Worm (Caenorhabditis elegans): Measurements from ENCODE around the gene R09H10.6.

Gene R09H10.6

DNA sequence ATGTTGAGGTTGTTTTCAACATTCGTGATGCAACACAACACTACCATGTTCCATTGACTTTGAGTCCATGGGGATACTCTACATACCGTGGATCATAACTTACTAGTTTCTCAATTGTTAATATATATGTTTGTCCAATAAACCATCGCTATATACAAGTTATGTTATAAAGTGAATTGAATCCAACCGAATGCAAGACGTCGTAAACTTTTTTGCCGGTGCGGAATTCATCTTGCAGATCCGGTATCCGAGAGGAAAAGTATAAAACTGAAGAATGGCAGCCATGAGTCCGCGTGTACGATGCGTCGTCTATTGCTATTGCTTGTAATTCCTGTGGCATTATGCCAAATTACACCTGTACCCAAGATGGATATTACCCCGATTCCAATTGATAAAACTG, at the start of gene R09H10.6:
Gene R09H10.6, plus strand, starts transcription at position 301 of the 400 bp plus-strand sequence.
- TF ChIP-seq nhr-77 (tag; optimal IDR thresholded peaks at IDR 0.05) (no peak), nhr-76 (tag; optimal IDR thresholded peaks at IDR 0.05) (no peak), fos-1 (tag; optimal IDR thresholded peaks at IDR 0.05) (no peak), nhr-43 (tag; optimal IDR thresholded peaks at IDR 0.05; ENCODE audit: poor library complexity, severe bottlenecking) (no peak), daf-12 (tag; optimal IDR thresholded peaks at IDR 0.05) (no peak), egl-27 (tag; optimal IDR thresholded peaks at IDR 0.05) (no peak), hmg-11 (tag; optimal IDR thresholded peaks at IDR 0.05) (no peak)

DNA sequence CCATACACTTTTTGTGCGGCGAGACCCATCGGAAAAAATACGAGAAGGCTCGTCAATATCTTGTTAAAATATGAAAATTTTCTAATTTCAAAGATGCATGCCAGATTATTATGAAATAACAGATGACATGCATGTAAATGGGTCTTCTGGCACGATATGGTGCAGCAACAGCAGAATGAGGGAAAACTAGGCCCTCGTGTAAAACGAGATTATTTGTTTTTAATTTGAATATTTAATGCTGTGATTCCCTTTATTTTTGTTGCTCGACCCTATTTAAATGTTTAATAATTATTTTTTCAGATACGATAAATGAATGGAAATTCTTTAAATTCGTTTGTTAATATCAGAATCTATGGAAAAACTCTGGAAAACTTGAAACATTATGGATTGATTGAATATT, 46.8 kb upstream of the R09H10.6 start, which contains the start of gene him-8:
Gene him-8, plus strand, starts transcription at position 301 of the 400 bp plus-strand sequence.
- no peak for TF ChIP-seq pha-4 (tag; optimal IDR thresholded peaks at IDR 0.05)
- no peak for TF ChIP-seq nhr-11 (tag; optimal IDR thresholded peaks at IDR 0.05)

DNA sequence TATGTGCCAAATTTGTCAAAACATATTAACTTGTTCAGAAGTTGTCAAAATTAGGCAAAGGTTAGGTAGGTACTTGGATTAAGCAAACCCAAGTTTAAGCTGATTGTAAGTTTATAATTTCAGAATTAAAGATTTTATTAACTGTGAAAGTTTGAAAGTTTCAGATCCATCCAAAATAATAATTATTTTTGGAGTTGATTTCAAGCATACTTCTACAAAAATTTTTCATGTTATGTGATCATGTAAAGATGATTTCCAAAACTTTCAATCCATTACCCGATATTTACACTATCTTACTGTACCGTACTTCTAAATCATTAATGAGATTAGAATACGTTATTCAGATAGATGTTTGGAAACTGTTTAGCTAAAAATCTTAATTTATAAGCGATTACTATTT, 43.8 kb upstream of the R09H10.6 start:
- no peak for TF ChIP-seq ZK546.5 (tag; optimal IDR thresholded peaks at IDR 0.05)
- TF ChIP-seq sea-2 (GFP tag; optimal IDR thresholded peaks at IDR 0.05) = no peak
- TF ChIP-seq elt-2 (tag; optimal IDR thresholded peaks at IDR 0.05) = no peak
- no peak for TF ChIP-seq jun-1 (tag; optimal IDR thresholded peaks at IDR 0.05)
- TF ChIP-seq nhr-77 (tag; optimal IDR thresholded peaks at IDR 0.05) = no peak
- TF ChIP-seq nhr-43 (tag; optimal IDR thresholded peaks at IDR 0.05; ENCODE audit: poor library complexity, severe bottlenecking) = no peak
- TF ChIP-seq nhr-12 (tag; optimal IDR thresholded peaks at IDR 0.05) = no peak
- no peak for TF ChIP-seq fkh-10 (GFP tag; optimal IDR thresholded peaks at IDR 0.05)
- no peak for TF ChIP-seq ama-1 (optimal IDR thresholded peaks at IDR 0.05)
- no peak for TF ChIP-seq ztf-11 (tag; optimal IDR thresholded peaks at IDR 0.05)
- no peak for TF ChIP-seq lin-15B (tag; optimal IDR thresholded peaks at IDR 0.05)
- TF ChIP-seq ceh-28 (tag; optimal IDR thresholded peaks at IDR 0.05) = no peak
- TF ChIP-seq ceh-16 (tag; optimal IDR thresholded peaks at IDR 0.05) = no peak
- no peak for TF ChIP-seq eor-1 (tag; optimal IDR thresholded peaks at IDR 0.05)
- TF ChIP-seq nhr-67 (tag; optimal IDR thresholded peaks at IDR 0.05) = no peak
- no peak for TF ChIP-seq elt-1 (tag; optimal IDR thresholded peaks at IDR 0.05)
- TF ChIP-seq nhr-237 (tag; optimal IDR thresholded peaks at IDR 0.05) = no peak
- no peak for TF ChIP-seq egl-5 (tag; optimal IDR thresholded peaks at IDR 0.05)
- TF ChIP-seq lin-39 (tag; optimal IDR thresholded peaks at IDR 0.05) = no peak

DNA sequence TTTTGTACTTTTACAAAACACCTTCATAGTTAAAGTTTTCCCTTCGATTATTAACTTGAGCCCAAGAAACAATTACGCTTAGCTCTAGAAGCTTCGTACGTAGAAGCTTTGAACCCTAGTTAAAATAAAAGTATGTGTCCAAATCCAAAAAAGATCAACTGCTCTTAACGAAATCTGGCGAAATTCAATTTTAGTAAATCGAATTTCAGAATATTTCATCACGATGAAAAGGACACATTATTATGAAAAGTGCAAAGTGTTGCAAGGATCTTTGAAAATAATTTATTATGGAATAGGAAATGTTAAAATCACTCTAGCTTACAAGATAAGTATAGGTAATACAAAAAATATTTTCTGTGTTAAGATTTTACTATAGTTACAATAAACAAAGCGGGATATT, 43.1 kb upstream of the R09H10.6 start:
- TF ChIP-seq snpc-4 (tag; optimal IDR thresholded peaks at IDR 0.05) = no peak
- no peak for TF ChIP-seq unc-39 (tag; optimal IDR thresholded peaks at IDR 0.05)
- no peak for TF ChIP-seq ceh-9 (tag; optimal IDR thresholded peaks at IDR 0.05)
- peak; percentile 83 for TF ChIP-seq fkh-10 (GFP tag; optimal IDR thresholded peaks at IDR 0.05)
- TF ChIP-seq zag-1 (tag; optimal IDR thresholded peaks at IDR 0.05) = no peak
- TF ChIP-seq nhr-76 (tag; optimal IDR thresholded peaks at IDR 0.05) = no peak

DNA sequence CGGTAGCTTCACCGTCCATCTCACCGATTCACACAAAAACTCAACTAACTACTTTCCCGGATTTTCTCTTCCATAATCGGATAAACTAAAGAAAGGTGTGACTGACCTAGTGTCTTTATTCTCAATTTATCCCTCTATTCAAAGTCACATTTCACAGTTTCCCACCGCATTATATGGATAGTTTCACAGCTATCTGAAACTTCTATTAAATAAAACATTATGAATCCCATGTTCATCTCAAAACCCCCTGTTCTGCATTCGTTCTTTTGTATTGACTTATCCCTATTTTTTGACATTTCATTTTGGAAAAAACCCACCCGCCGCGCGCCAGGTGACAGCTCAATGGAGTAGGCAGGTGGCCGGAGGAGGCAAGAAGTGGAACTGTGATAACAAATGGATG, 40.6 kb upstream of the R09H10.6 start:
- TF ChIP-seq ztf-11 (tag; optimal IDR thresholded peaks at IDR 0.05) = no peak
- TF ChIP-seq nhr-23 (tag; optimal IDR thresholded peaks at IDR 0.05) = no peak
- TF ChIP-seq fos-1 (tag; optimal IDR thresholded peaks at IDR 0.05) = no peak
- TF ChIP-seq ceh-9 (tag; optimal IDR thresholded peaks at IDR 0.05) = no peak
- TF ChIP-seq elt-2 (tag; optimal IDR thresholded peaks at IDR 0.05) = no peak
- TF ChIP-seq unc-62 (GFP tag; optimal IDR thresholded peaks at IDR 0.05) = no peak
- TF ChIP-seq egl-27 (tag; optimal IDR thresholded peaks at IDR 0.05) = no peak
- no peak for TF ChIP-seq snpc-4 (tag; optimal IDR thresholded peaks at IDR 0.05)
- TF ChIP-seq ZK546.5 (tag; optimal IDR thresholded peaks at IDR 0.05) = no peak
- TF ChIP-seq egl-5 (tag; optimal IDR thresholded peaks at IDR 0.05) = no peak
- TF ChIP-seq lsy-12 (tag; optimal IDR thresholded peaks at IDR 0.05) = no peak
- no peak for TF ChIP-seq pha-4 (tag; optimal IDR thresholded peaks at IDR 0.05)
- no peak for TF ChIP-seq ceh-16 (tag; optimal IDR thresholded peaks at IDR 0.05)
- TF ChIP-seq mml-1 (tag; optimal IDR thresholded peaks at IDR 0.05) = no peak
- TF ChIP-seq nhr-237 (tag; optimal IDR thresholded peaks at IDR 0.05) = no peak
- no peak for TF ChIP-seq nhr-25 (tag; optimal IDR thresholded peaks at IDR 0.05)

Measured in whole organism, L3 larva.